Worm (Caenorhabditis elegans) whole organism, L3 larva: ENCODE data around the gene pgp-8.

Experiments used
- ZK546.5 ChIP-seq: sonication (generic microtip); optimal IDR thresholded peaks from 2 replicates; lab custom pipeline; 2017; ENCODE audit warnings: missing biosample characterization, missing genetic modification characterization
- ama-1 ChIP-seq: fragments of 150-350 bp; optimal IDR thresholded peaks from 2 replicates; lab custom pipeline; 2018
- egl-27 ChIP-seq: sonication (generic microtip); optimal IDR thresholded peaks from 4 replicates; lab custom pipeline; 2017; ENCODE audit warnings: missing biosample characterization, missing genetic modification reagents, missing genetic modification characterization
- elt-1 ChIP-seq: fragments of 150-350 bp; optimal IDR thresholded peaks from 2 replicates; lab custom pipeline; 2014; ENCODE audit warnings: missing biosample characterization, missing genetic modification characterization
- elt-2 ChIP-seq: sonication (generic microtip); optimal IDR thresholded peaks from 2 replicates; lab custom pipeline; 2016; ENCODE audit warnings: missing genetic modification reagents, mild to moderate bottlenecking, missing genetic modification characterization, missing compliant biosample characterization
- elt-3 ChIP-seq, 3 experiments: fragments of 150-350 bp in 1 of 3; sonication (generic microtip) in 2 of 3; optimal IDR thresholded peaks; 2 replicates in 2 of 3; 4 replicates in 1 of 3; lab custom pipeline; 2014 to 2017; ENCODE audit warnings: missing biosample characterization in 3 of 3, missing genetic modification characterization in 3 of 3
- eor-1 ChIP-seq, 2 experiments: fragments of 150-350 bp; optimal IDR thresholded peaks; 2 replicates each; lab custom pipeline; 2014 to 2018; ENCODE audit warnings: missing biosample characterization in 2 of 2, missing genetic modification characterization in 2 of 2
- hmg-11 ChIP-seq: sonication (generic microtip); optimal IDR thresholded peaks from 2 replicates; lab custom pipeline; 2016; ENCODE audit warnings: missing genetic modification characterization, missing compliant biosample characterization
- lin-15B ChIP-seq: fragments of 150-350 bp; optimal IDR thresholded peaks from 2 replicates; lab custom pipeline; 2014; ENCODE audit warnings: missing biosample characterization, missing genetic modification characterization
- nhr-12 ChIP-seq: fragments of 150-350 bp; optimal IDR thresholded peaks from 2 replicates; lab custom pipeline; 2014; ENCODE audit warnings: missing biosample characterization, missing genetic modification characterization
- nhr-28 ChIP-seq: fragments of 150-350 bp; optimal IDR thresholded peaks from 2 replicates; lab custom pipeline; 2014; ENCODE audit warnings: missing biosample characterization, missing genetic modification characterization
- nhr-76 ChIP-seq: fragments of 150-350 bp; sonication (generic microtip); optimal IDR thresholded peaks from 5 replicates; lab custom pipeline; 2014; ENCODE audit warnings: missing biosample characterization, missing genetic modification characterization
- tbx-2 ChIP-seq: sonication (generic microtip); optimal IDR thresholded peaks from 2 replicates; lab custom pipeline; 2016; ENCODE audit warnings: mild to moderate bottlenecking, missing genetic modification characterization, missing compliant biosample characterization

ce11 chrX:10853271-10853670, 11.0 kb downstream of the pgp-8 start:
- TF ChIP-seq nhr-28, result no peak
- no peak for TF ChIP-seq ZK546.5 (tag; lab: Kevin White, UChicago)
- TF ChIP-seq nhr-12, result no peak
- TF ChIP-seq ama-1 (lab: Kevin White, UChicago), result no peak
- no peak for TF ChIP-seq nhr-76 (tag; lab: Kevin White, UChicago)
- TF ChIP-seq lin-15B (tag; lab: Kevin White, UChicago), result no peak
- TF ChIP-seq elt-1 (tag; lab: Kevin White, UChicago), result no peak
- no peak for TF ChIP-seq tbx-2 (tag; lab: Kevin White, UChicago)
- no peak for TF ChIP-seq egl-27 (tag; lab: Kevin White, UChicago)
- no peak for TF ChIP-seq elt-2 (tag; lab: Kevin White, UChicago)
- no peak for TF ChIP-seq elt-3 (tag; optimal IDR thresholded peaks at IDR 0.05; lab: Kevin White, UChicago)
- no peak for TF ChIP-seq eor-1 (tag; optimal IDR thresholded peaks at IDR 0.05; lab: Kevin White, UChicago)
- TF ChIP-seq hmg-11 (tag; lab: Kevin White, UChicago), result no peak
